Worm (Caenorhabditis elegans): ENCODE data around the gene bath-44.

DNA sequence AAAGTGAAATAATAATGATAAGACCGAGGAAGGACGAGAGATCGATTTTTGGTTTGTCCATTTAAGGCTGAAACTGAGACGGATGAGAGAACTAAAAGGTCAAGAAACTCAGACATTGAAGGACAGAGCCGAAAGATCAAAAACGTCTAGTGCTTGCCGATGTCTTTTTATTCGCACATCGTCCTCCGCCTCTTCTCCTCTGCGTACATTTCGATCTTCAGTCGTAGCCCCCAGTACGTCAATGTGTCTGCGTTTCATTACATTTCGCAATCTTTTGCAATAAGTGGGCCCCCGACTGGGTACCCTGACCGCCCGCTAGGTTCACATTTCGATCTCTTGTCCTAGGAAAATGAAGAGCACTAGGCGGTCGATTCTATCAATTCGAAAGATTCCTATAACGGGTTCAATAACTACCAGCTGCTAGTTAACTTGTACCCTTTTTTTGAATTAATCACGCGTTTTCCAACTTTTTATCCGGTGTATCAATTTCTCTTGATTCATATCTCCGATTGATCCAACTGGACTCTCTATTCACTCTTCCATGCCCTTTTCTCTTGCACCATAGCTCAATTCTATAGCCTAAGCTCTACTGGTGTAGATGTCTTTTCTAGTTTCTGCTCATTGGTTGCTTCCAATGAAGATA, 2.6 kb upstream of the bath-44 start:
- TF ChIP-seq sem-2 (GFP tag; optimal IDR thresholded peaks at IDR 0.05) (no peak), sptf-1 (tag; optimal IDR thresholded peaks at IDR 0.05) (no peak), ceh-83 (GFP tag; optimal IDR thresholded peaks at IDR 0.05) (no peak), ztf-11 (tag; optimal IDR thresholded peaks at IDR 0.05) (no peak), zip-8 (tag; optimal IDR thresholded peaks at IDR 0.05) (no peak), lin-13 (tag; optimal IDR thresholded peaks at IDR 0.05) (no peak), pha-4 (tag; optimal IDR thresholded peaks at IDR 0.05) (no peak), ceh-43 (GFP tag; optimal IDR thresholded peaks at IDR 0.05) (no peak), nhr-237 (tag; optimal IDR thresholded peaks at IDR 0.05) (no peak), mep-1 (tag; optimal IDR thresholded peaks at IDR 0.05) (peak; percentile 22), tbx-8 (GFP tag; optimal IDR thresholded peaks at IDR 0.05) (no peak)

Measured in whole organism, mixed stage, embryonic.